Worm (Caenorhabditis elegans): ENCODE results near the gene sor-3.

Gene sor-3

DNA sequence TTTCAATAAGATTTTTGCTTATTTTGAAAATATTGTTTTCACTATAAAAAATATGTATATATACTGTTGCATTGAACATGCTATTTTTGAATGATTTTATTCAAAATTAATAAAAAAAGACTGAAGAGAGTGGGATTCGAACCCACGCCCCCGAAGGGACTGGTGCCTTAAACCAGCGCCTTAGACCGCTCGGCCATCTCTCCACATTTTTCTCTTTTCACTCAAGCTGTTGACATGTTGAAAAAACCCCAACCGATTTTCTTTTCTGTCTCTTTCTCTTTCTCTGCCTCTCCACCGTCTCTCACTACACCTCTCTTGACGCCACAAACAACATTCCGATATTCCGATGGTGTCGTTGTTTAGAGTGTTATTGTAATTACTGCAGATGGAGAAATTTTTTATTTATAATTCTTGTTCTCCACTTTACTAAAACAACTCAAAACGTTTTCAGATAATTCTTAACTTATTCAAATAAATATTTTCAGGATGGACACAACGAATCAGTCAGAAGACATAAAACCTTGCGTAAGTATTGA is at the start of gene sor-3 (continued):
- TF ChIP-seq unc-62 (GFP tag; optimal IDR thresholded peaks at IDR 0.05 in 1 of 2) (no peak), unc-62 (tag; optimal IDR thresholded peaks at IDR 0.05) (no peak), cey-2 (tag; optimal IDR thresholded peaks at IDR 0.05; ENCODE audit: borderline replicate concordance, insufficient read depth) (no peak), mxl-3 (GFP tag; optimal IDR thresholded peaks at IDR 0.05) (peak; percentile 44), ztf-7 (tag; optimal IDR thresholded peaks at IDR 0.05) (peak; percentile 71), lin-15B (tag; optimal IDR thresholded peaks at IDR 0.05) (no peak), Y75B8A.6 (GFP tag; IDR thresholded peaks at IDR 0.05) (peak; percentile 70), mxl-2 (GFP tag; conservative IDR thresholded peaks at IDR 0.05) (peak; percentile 76), spr-1 (tag; optimal IDR thresholded peaks at IDR 0.05) (peak; percentile 75), hlh-11 (tag; optimal IDR thresholded peaks at IDR 0.05) (no peak), nhr-76 (tag; optimal IDR thresholded peaks at IDR 0.05) (no peak), aly-2 (tag; optimal IDR thresholded peaks at IDR 0.05) (no peak), arid-1 (GFP tag; conservative IDR thresholded peaks at IDR 0.05) (peak; percentile 91), lsy-2 (tag; optimal IDR thresholded peaks at IDR 0.05) (peak; percentile 43 to 87), pqm-1 (tag; optimal IDR thresholded peaks at IDR 0.05) (no peak), nhr-10 (tag; optimal IDR thresholded peaks at IDR 0.05) (no peak), php-3 (GFP tag; IDR thresholded peaks at IDR 0.05) (peak; percentile 55), mdt-29 (GFP tag; IDR thresholded peaks at IDR 0.05) (0 out of 2 replicates have a peak, but pooled peaks have one; percentile 9), daf-12 (tag; optimal IDR thresholded peaks at IDR 0.05) (no peak), hif-1 (tag; optimal IDR thresholded peaks at IDR 0.05) (peak in 1 of 2 experiments; percentile 74), ceh-20 (GFP tag; IDR thresholded peaks at IDR 0.05) (peak; percentile 74), daf-16 (GFP tag; optimal IDR thresholded peaks at IDR 0.05) (peak; percentile 67 to 94), daf-16 (tag; optimal IDR thresholded peaks at IDR 0.05) (peak; percentile 43), ceh-44 (GFP tag; IDR thresholded peaks at IDR 0.05) (peak; percentile 80), nhr-28 (tag; optimal IDR thresholded peaks at IDR 0.05) (peak; percentile 85), lin-38 (GFP tag; IDR thresholded peaks at IDR 0.05) (peak; percentile 81; the same call in 1 of the 2 replicates), hlh-30 (tag; optimal IDR thresholded peaks at IDR 0.05; ENCODE audit: insufficient read depth) (peak; percentile 65), nhr-42 (GFP tag; IDR thresholded peaks at IDR 0.05) (peak; percentile 90), aha-1 (tag) (peak; percentile 93), Y105C5A.15 (GFP tag; IDR thresholded peaks at IDR 0.05) (peak; percentile 76; the same call in 1 of the 2 replicates), egl-43 (GFP tag; IDR thresholded peaks at IDR 0.05) (peak; percentile 94), madf-5 (GFP tag; IDR thresholded peaks at IDR 0.05) (peak; percentile 91 to 97; a peak in 3 of 4 replicates), R02D3.7 (tag; optimal IDR thresholded peaks at IDR 0.05) (no peak), mes-2 (tag; optimal IDR thresholded peaks at IDR 0.05; ENCODE audit: poor library complexity, severe bottlenecking) (peak; percentile 77), zip-11 (GFP tag; IDR thresholded peaks at IDR 0.05) (peak; percentile 74; the same call in 1 of the 2 replicates), ama-1 (optimal IDR thresholded peaks at IDR 0.05) (no peak), T20F7.1 (GFP tag; optimal IDR thresholded peaks at IDR 0.05) (peak; percentile 89), pha-4 (GFP tag; IDR thresholded peaks at IDR 0.05) (peak; percentile 95), pha-4 (tag; optimal IDR thresholded peaks at IDR 0.05) (no peak), dpl-1 (GFP tag; optimal IDR thresholded peaks at IDR 0.05) (peak; percentile 35), lin-39 (tag; optimal IDR thresholded peaks at IDR 0.05) (no peak), ceh-82 (tag; optimal IDR thresholded peaks at IDR 0.05) (no peak), dmd-8 (GFP tag; IDR thresholded peaks at IDR 0.05) (peak; percentile 91), nhr-102 (tag; optimal IDR thresholded peaks at IDR 0.05) (no peak), T26A8.4 (GFP tag; IDR thresholded peaks at IDR 0.05) (peak; percentile 86), F26F4.8 (GFP tag; conservative IDR thresholded peaks at IDR 0.05) (peak; percentile 91), lir-3 (tag; optimal IDR thresholded peaks at IDR 0.05) (peak; percentile 86), ztf-11 (tag; optimal IDR thresholded peaks at IDR 0.05) (no peak), nhr-6 (tag; optimal IDR thresholded peaks at IDR 0.05) (peak; percentile 82), duxl-1 (tag; optimal IDR thresholded peaks at IDR 0.05; ENCODE audit: poor library complexity) (peak; percentile 85), fos-1 (tag; optimal IDR thresholded peaks at IDR 0.05) (no peak), gei-8 (GFP tag; optimal IDR thresholded peaks at IDR 0.05) (peak; percentile 24)

All from whole organism, L4 larva.